Fruit fly (Drosophila melanogaster) whole organism, wandering third instar larva: Measurements from ENCODE around the gene CG5188.

Experiments used
- Dfd ChIP-seq: fragments of >200 bp; optimal IDR thresholded peaks from 2 replicates; lab custom pipeline; 2017; ENCODE audit warnings: missing biosample characterization, missing genetic modification characterization
- GATAd ChIP-seq: sonication (Bioruptor generic); optimal IDR thresholded peaks from 2 replicates; lab custom pipeline; 2016; ENCODE audit warnings: missing biosample characterization, missing genetic modification characterization
- Hr78 ChIP-seq: fragments of >200 bp; optimal IDR thresholded peaks from 2 replicates; lab custom pipeline; 2017; ENCODE audit warnings: missing biosample characterization, missing genetic modification characterization
- Mio ChIP-seq: sonication (Bioruptor generic); optimal IDR thresholded peaks from 2 replicates; lab custom pipeline; 2016; ENCODE audit warnings: missing biosample characterization, missing genetic modification characterization
- Myc ChIP-seq: fragments of >200 bp; optimal IDR thresholded peaks from 2 replicates; lab custom pipeline; 2017
- dmrt93B ChIP-seq: fragments of 200-800 bp; sonication (Bioruptor generic); optimal IDR thresholded peaks from 2 replicates; lab custom pipeline; 2018; ENCODE audit warnings: missing biosample characterization, mild to moderate bottlenecking, missing genetic modification characterization
- psq ChIP-seq: fragments of 200-800 bp; sonication (Bioruptor generic); optimal IDR thresholded peaks from 3 replicates; lab custom pipeline; 2017; ENCODE audit warnings: missing biosample characterization, mild to moderate bottlenecking, missing genetic modification characterization, moderate library complexity
- woc ChIP-seq: sonication (Bioruptor generic); optimal IDR thresholded peaks from 2 replicates; lab custom pipeline; 2016; ENCODE audit warnings: missing biosample characterization, mild to moderate bottlenecking, missing genetic modification characterization

- TF ChIP-seq Dfd (GFP tag; lab: Kevin White, UChicago) (no peak), Myc (no peak), Hr78 (no peak), Mio (GFP tag; lab: Kevin White, UChicago) (no peak), GATAd (no peak), psq (GFP tag; lab: Kevin White, UChicago) (no peak), dmrt93B (no peak), woc (no peak)
Observed at dm6 chr2L:10435606-10436160, 7.1 kb downstream of the CG5188 start, which contains the start of the genes TBC1D16 and holn1.
